Fruit fly (Drosophila melanogaster) whole organism, embryonic: ENCODE measurements around the gene Kah.

Experiments
- Awh ChIP-seq: fragments of 200-800 bp; sonication (Bioruptor generic); IDR thresholded peaks from 2 replicates; pipeline ENCODE4, ENCODE4 v1.3.6; 2022; ENCODE audit warnings: missing biosample characterization, missing genetic modification characterization
- BEAF-32 ChIP-seq: fragments of 200-800 bp; sonication (Bioruptor generic); optimal IDR thresholded peaks from 3 replicates; lab custom pipeline; 2017; ENCODE audit warnings: missing biosample characterization, missing genetic modification characterization, mild to moderate bottlenecking, moderate library complexity, missing genetic modification reagents
- Bgb ChIP-seq: fragments of 200-800 bp; sonication (Bioruptor generic); IDR thresholded peaks from 2 replicates; pipeline ENCODE4 v1.3.6; 2022; ENCODE audit warnings: missing biosample characterization, missing genetic modification characterization; ENCODE audit not compliant: partially characterized antibody
- CG10543 ChIP-seq: fragments of 200-800 bp; sonication (Bioruptor generic); optimal IDR thresholded peaks from 3 replicates; lab custom pipeline; 2017; ENCODE audit warnings: missing biosample characterization, mild to moderate bottlenecking, missing genetic modification characterization, moderate library complexity
- CG1233 ChIP-seq: fragments of 200-800 bp; sonication (Bioruptor generic); optimal IDR thresholded peaks from 4 replicates; lab custom pipeline; 2018; ENCODE audit warnings: missing biosample characterization, mild to moderate bottlenecking, missing genetic modification characterization
- CG13123 ChIP-seq: fragments of 200-800 bp; sonication (Bioruptor generic); optimal IDR thresholded peaks from 2 replicates; lab custom pipeline; 2016; ENCODE audit warnings: missing biosample characterization, missing genetic modification characterization
- CG14860 ChIP-seq: fragments of 200-800 bp; sonication (Bioruptor generic); IDR thresholded peaks from 3 replicates; pipeline ENCODE4 v1.3.6; 2022; ENCODE audit warnings: missing biosample characterization, missing genetic modification characterization; ENCODE audit not compliant: partially characterized antibody
- CG15073 ChIP-seq: fragments of 200-800 bp; sonication (Bioruptor generic); optimal IDR thresholded peaks from 2 replicates; lab custom pipeline; 2016; ENCODE audit warnings: missing biosample characterization, missing genetic modification characterization
- CG15514 ChIP-seq: fragments of 200-800 bp; sonication (Bioruptor generic); optimal IDR thresholded peaks from 3 replicates; lab custom pipeline; 2017; ENCODE audit warnings: missing biosample characterization, missing genetic modification characterization, mild to moderate bottlenecking, moderate library complexity, missing genetic modification reagents
- CG1792 ChIP-seq: fragments of 200-800 bp; sonication (Bioruptor generic); optimal IDR thresholded peaks from 2 replicates; lab custom pipeline; 2016; ENCODE audit warnings: missing biosample characterization, missing genetic modification characterization
- CG3281 ChIP-seq: fragments of 200-800 bp; sonication (Bioruptor generic); optimal IDR thresholded peaks from 3 replicates; lab custom pipeline; 2017; ENCODE audit warnings: missing biosample characterization, mild to moderate bottlenecking, missing genetic modification characterization
- CG34376 ChIP-seq: fragments of 200-800 bp; sonication (Bioruptor generic); optimal IDR thresholded peaks from 2 replicates; lab custom pipeline; 2018; ENCODE audit warnings: missing biosample characterization, mild to moderate bottlenecking, missing genetic modification characterization
- CG34422 ChIP-seq: fragments of 200-800 bp; sonication (Bioruptor generic); IDR thresholded peaks from 3 replicates; pipeline ENCODE4 v1.3.6; 2022; ENCODE audit warnings: missing biosample characterization, missing genetic modification characterization
- CG43689 ChIP-seq: fragments of 200-800 bp; sonication (Bioruptor generic); IDR thresholded peaks from 2 replicates; pipeline ENCODE4 v1.3.6; 2022; ENCODE audit warnings: missing biosample characterization, missing genetic modification characterization
- CG4707 ChIP-seq: fragments of 200-800 bp; sonication (Bioruptor generic); optimal IDR thresholded peaks from 2 replicates; lab custom pipeline; 2018; ENCODE audit warnings: missing biosample characterization, mild to moderate bottlenecking, missing genetic modification characterization, moderate library complexity
- CG6654 ChIP-seq: fragments of 200-800 bp; sonication (Bioruptor generic); optimal IDR thresholded peaks from 2 replicates; lab custom pipeline; 2017; ENCODE audit warnings: missing biosample characterization, mild to moderate bottlenecking, missing genetic modification characterization
- CG6765 ChIP-seq: fragments of 200-800 bp; sonication (Bioruptor generic); optimal IDR thresholded peaks from 3 replicates; lab custom pipeline; 2017; ENCODE audit warnings: missing biosample characterization, mild to moderate bottlenecking, missing genetic modification characterization
- CG6791 ChIP-seq: fragments of 200-800 bp; sonication (Bioruptor generic); IDR thresholded peaks from 3 replicates; pipeline ENCODE4 v1.3.6; 2022; ENCODE audit warnings: missing biosample characterization, missing genetic modification characterization; ENCODE audit not compliant: partially characterized antibody
- CG7987 ChIP-seq: fragments of 200-800 bp; sonication (Bioruptor generic); optimal IDR thresholded peaks from 2 replicates; lab custom pipeline; 2018; ENCODE audit warnings: missing biosample characterization, mild to moderate bottlenecking, missing genetic modification characterization, moderate library complexity
- Dip3 ChIP-seq: fragments of 200-800 bp; sonication (Bioruptor generic); optimal IDR thresholded peaks from 3 replicates; lab custom pipeline; 2016; ENCODE audit warnings: missing biosample characterization, missing genetic modification characterization
- E2f2 ChIP-seq: fragments of 200-800 bp; sonication (Bioruptor generic); IDR thresholded peaks from 2 replicates; pipeline ENCODE4 v1.3.6; 2022; ENCODE audit warnings: missing biosample characterization, missing genetic modification characterization
- Ets65A ChIP-seq: fragments of 200-800 bp; sonication (Bioruptor generic); peaks from one replicate; lab custom pipeline; 2016; ENCODE audit warnings: missing biosample characterization, missing genetic modification characterization
- Gsc ChIP-seq: fragments of 200-800 bp; sonication (Bioruptor generic); IDR thresholded peaks from 2 replicates; pipeline ENCODE4 v1.3.6; 2022; ENCODE audit warnings: missing biosample characterization, missing genetic modification characterization
- H2.0 ChIP-seq: fragments of 200-800 bp; sonication (Bioruptor generic); IDR thresholded peaks from 2 replicates; pipeline ENCODE4 v1.3.6; 2022; ENCODE audit warnings: missing biosample characterization, missing genetic modification characterization
- Hsf ChIP-seq: fragments of 200-800 bp; sonication (Bioruptor generic); optimal IDR thresholded peaks from 3 replicates; lab custom pipeline; 2016; ENCODE audit warnings: missing biosample characterization, missing genetic modification characterization
- NK7.1 ChIP-seq: fragments of 200-800 bp; sonication (Bioruptor generic); optimal IDR thresholded peaks from 3 replicates; lab custom pipeline; 2016; ENCODE audit warnings: missing biosample characterization, missing genetic modification characterization
- Nf-YA ChIP-seq: fragments of 200-800 bp; sonication (Bioruptor generic); IDR thresholded peaks from 2 replicates; pipeline ENCODE4 v1.3.6; 2022; ENCODE audit warnings: missing biosample characterization, missing genetic modification characterization
- Oaz ChIP-seq: fragments of 200-800 bp; sonication (Bioruptor generic); IDR thresholded peaks from 2 replicates; pipeline ENCODE4 v1.3.6; 2022; ENCODE audit warnings: missing biosample characterization, missing genetic modification characterization
- Oli ChIP-seq: fragments of 200-800 bp; sonication (Bioruptor generic); optimal IDR thresholded peaks from 2 replicates; lab custom pipeline; 2018; ENCODE audit warnings: missing biosample characterization, mild to moderate bottlenecking, missing genetic modification characterization, moderate library complexity
- PHDP ChIP-seq: fragments of 200-800 bp; sonication (Bioruptor generic); optimal IDR thresholded peaks from 3 replicates; lab custom pipeline; 2018; ENCODE audit warnings: missing biosample characterization, mild to moderate bottlenecking, missing genetic modification characterization, moderate library complexity
- Pdp1 ChIP-seq, 2 experiments: fragments of 200-800 bp; sonication (Bioruptor generic); optimal IDR thresholded peaks; 3 replicates each; lab custom pipeline; 2016; ENCODE audit warnings: missing biosample characterization in 2 of 2, missing genetic modification characterization in 2 of 2, mild to moderate bottlenecking in 1 of 2, moderate library complexity in 1 of 2
- Taf1 ChIP-seq: fragments of 200-800 bp; sonication (Bioruptor generic); IDR thresholded peaks from 2 replicates; pipeline ENCODE4 v1.3.6; 2022; ENCODE audit warnings: missing biosample characterization, missing genetic modification characterization
- az2 ChIP-seq: fragments of 200-800 bp; sonication (Bioruptor generic); optimal IDR thresholded peaks from 3 replicates; lab custom pipeline; 2016; ENCODE audit warnings: missing biosample characterization, missing genetic modification characterization
- chn ChIP-seq: fragments of 200-800 bp; sonication (Bioruptor generic); optimal IDR thresholded peaks from 2 replicates; lab custom pipeline; 2016; ENCODE audit warnings: missing biosample characterization, missing genetic modification characterization
- dan ChIP-seq: fragments of 200-800 bp; sonication (Bioruptor generic); IDR thresholded peaks from 2 replicates; pipeline ENCODE4 v1.3.6; 2022; ENCODE audit warnings: missing biosample characterization, missing genetic modification characterization
- emc ChIP-seq: fragments of 200-800 bp; sonication (Bioruptor generic); optimal IDR thresholded peaks from 2 replicates; lab custom pipeline; 2016; ENCODE audit warnings: missing biosample characterization, missing genetic modification characterization
- esg ChIP-seq: fragments of 200-800 bp; sonication (Bioruptor generic); conservative IDR thresholded peaks from 2 replicates; pipeline ENCODE4 v1.3.6; 2022; ENCODE audit warnings: missing biosample characterization, missing genetic modification characterization
- eyg ChIP-seq: fragments of 200-800 bp; sonication (Bioruptor generic); optimal IDR thresholded peaks from 3 replicates; lab custom pipeline; 2016; ENCODE audit warnings: missing biosample characterization, missing genetic modification characterization
- fru ChIP-seq: fragments of >200 bp; optimal IDR thresholded peaks from 2 replicates; lab custom pipeline; 2017
- ftz-f1 ChIP-seq: fragments of 200-800 bp; sonication (Bioruptor generic); optimal IDR thresholded peaks from 2 replicates; lab custom pipeline; 2016; ENCODE audit warnings: missing biosample characterization, missing genetic modification characterization
- gsb ChIP-seq: fragments of 200-800 bp; sonication (Bioruptor generic); IDR thresholded peaks from 2 replicates; pipeline ENCODE4 v1.3.6; 2022; ENCODE audit warnings: missing biosample characterization, missing genetic modification characterization
- gsb-n ChIP-seq: fragments of 200-800 bp; sonication (Bioruptor generic); optimal IDR thresholded peaks from 3 replicates; lab custom pipeline; 2018; ENCODE audit warnings: missing biosample characterization, mild to moderate bottlenecking, missing genetic modification characterization
- hkb ChIP-seq, 2 experiments: fragments of 200-800 bp in 1 of 2; fragments of >200 bp in 1 of 2; sonication (Bioruptor generic) in 1 of 2; IDR thresholded peaks in 1 of 2; optimal IDR thresholded peaks in 1 of 2; 2 replicates each; pipeline versions ENCODE4 v1.3.6 to Lab custom; 2017 to 2022; ENCODE audit warnings: missing biosample characterization in 1 of 2, missing genetic modification characterization in 1 of 2
- insv ChIP-seq, 2 experiments: fragments of 200-800 bp; sonication (Bioruptor generic); optimal IDR thresholded peaks; 3 replicates each; lab custom pipeline; 2016 to 2018; ENCODE audit warnings: missing biosample characterization in 2 of 2, missing genetic modification characterization in 2 of 2
- odd ChIP-seq: fragments of 200-800 bp; sonication (Bioruptor generic); optimal IDR thresholded peaks from 2 replicates; lab custom pipeline; 2017; ENCODE audit warnings: missing biosample characterization, mild to moderate bottlenecking, missing genetic modification characterization
- pros ChIP-seq: fragments of 200-800 bp; sonication (Bioruptor generic); optimal IDR thresholded peaks from 3 replicates; lab custom pipeline; 2019; ENCODE audit warnings: missing biosample characterization, mild to moderate bottlenecking, missing genetic modification characterization, moderate library complexity
- ssp ChIP-seq: fragments of 200-800 bp; sonication (Bioruptor generic); IDR thresholded peaks from 2 replicates; pipeline ENCODE4 v1.3.6; 2022; ENCODE audit warnings: missing biosample characterization, missing genetic modification characterization
- stwl ChIP-seq: fragments of 200-800 bp; sonication (Bioruptor generic); optimal IDR thresholded peaks from 3 replicates; lab custom pipeline; 2018; ENCODE audit warnings: missing biosample characterization, mild to moderate bottlenecking, missing genetic modification characterization, moderate library complexity
- tna ChIP-seq: fragments of 200-800 bp; sonication (Bioruptor generic); IDR thresholded peaks from 2 replicates; pipeline ENCODE4 v1.3.6; 2022; ENCODE audit warnings: missing biosample characterization, missing genetic modification characterization; ENCODE audit not compliant: partially characterized antibody

Gene Kah

DNA sequence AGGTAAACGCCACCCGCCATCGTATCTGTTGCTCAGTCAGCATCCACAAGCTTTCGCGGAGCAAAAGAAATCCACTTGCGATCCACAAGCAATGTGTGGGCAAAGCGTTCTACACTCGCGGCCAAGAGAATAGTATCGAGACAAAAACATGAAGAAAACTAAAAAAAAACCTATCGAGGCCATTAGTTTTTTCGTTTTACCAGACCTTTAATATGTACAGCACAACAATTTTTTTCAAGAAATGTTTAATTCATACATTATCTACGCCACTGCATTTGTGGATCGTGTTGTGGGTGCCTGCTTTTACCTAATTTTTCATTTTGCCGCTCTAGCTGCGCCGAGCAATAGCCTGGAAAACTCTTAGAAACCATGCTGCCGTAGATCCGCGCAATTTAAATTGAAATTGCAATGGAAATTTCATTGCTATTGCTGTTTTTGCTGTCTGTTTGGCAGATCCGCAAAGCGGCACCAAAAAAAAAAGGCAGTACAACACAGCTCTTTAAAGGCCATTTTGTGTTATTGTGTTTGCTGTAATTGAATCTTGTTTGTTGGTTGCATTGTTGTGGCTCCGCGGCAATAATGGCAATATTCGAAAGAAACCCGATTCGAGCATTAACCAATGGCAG, 26.0 kb downstream of the Kah start (continued):
- TF ChIP-seq CG1792 (GFP tag; lab: Kevin White, UChicago) (peak; percentile 12), gsb (GFP tag; lab: Robert Waterston, UW) (peak; percentile 49; the same call in 1 of the 2 replicates), Nf-YA (GFP tag; lab: Robert Waterston, UW) (0 out of 2 replicates have a peak, but pooled peaks have one; percentile 45), Awh (peak; percentile 57; the same call in 1 of the 2 replicates), eyg (GFP tag; lab: Kevin White, UChicago) (no peak), NK7.1 (GFP tag; lab: Kevin White, UChicago) (peak; percentile 50), Ets65A (GFP tag; lab: Kevin White, UChicago) (peak; percentile 93), emc (peak; percentile 15), Dip3 (GFP tag; lab: Kevin White, UChicago) (no peak), odd (GFP tag; lab: Kevin White, UChicago) (peak; percentile 38), stwl (tag; lab: Kevin White, UChicago) (no peak), CG6765 (no peak), pros (no peak), BEAF-32 (GFP tag; lab: Kevin White, UChicago) (no peak), esg (GFP tag; lab: Robert Waterston, UW) (peak; percentile 51), insv (GFP tag; optimal IDR thresholded peaks at IDR 0.05; lab: Kevin White, UChicago) (no peak), E2f2 (peak; percentile 46; the same call in 1 of the 2 replicates), Oaz (GFP tag; lab: Robert Waterston, UW) (no peak), CG14860 (GFP tag; lab: Robert Waterston, UW) (no peak), CG6654 (GFP tag; lab: Kevin White, UChicago) (no peak), Oli (tag; lab: Kevin White, UChicago) (peak; percentile 62), hkb (optimal IDR thresholded peaks at IDR 0.05; lab: Kevin White, UChicago) (no peak), hkb (GFP tag; IDR thresholded peaks at IDR 0.05; lab: Robert Waterston, UW) (peak; percentile 90), Pdp1 (GFP tag; optimal IDR thresholded peaks at IDR 0.05; lab: Kevin White, UChicago) (peak; percentile 17 to 55), CG4707 (GFP tag; lab: Kevin White, UChicago) (peak; percentile 22), Gsc (GFP tag; lab: Robert Waterston, UW) (0 out of 2 replicates have a peak, but pooled peaks have one; percentile 13), ftz-f1 (GFP tag; lab: Kevin White, UChicago) (no peak), CG6791 (no peak), CG43689 (GFP tag; lab: Robert Waterston, UW) (no peak), H2.0 (GFP tag; lab: Robert Waterston, UW) (peak; percentile 60), gsb-n (tag; lab: Kevin White, UChicago) (peak; percentile 39), CG15073 (no peak), CG34422 (peak; percentile 68; the same call in 2 of the 3 replicates), chn (GFP tag; lab: Kevin White, UChicago) (peak; percentile 12), CG34376 (GFP tag; lab: Kevin White, UChicago) (no peak), CG13123 (GFP tag; lab: Kevin White, UChicago) (no peak), Taf1 (0 out of 2 replicates have a peak, but pooled peaks have one; percentile 26), CG1233 (GFP tag; lab: Kevin White, UChicago) (peak; percentile 61), CG10543 (no peak), CG3281 (GFP tag; lab: Kevin White, UChicago) (peak; percentile 61), PHDP (tag; lab: Kevin White, UChicago) (peak; percentile 77), dan (0 out of 2 replicates have a peak, but pooled peaks have one; percentile 21), az2 (GFP tag; lab: Kevin White, UChicago) (peak; percentile 33), fru (no peak), CG15514 (peak; percentile 23), CG7987 (no peak), ssp (GFP tag; lab: Robert Waterston, UW) (peak; percentile 33; the same call in 1 of the 2 replicates), Hsf (peak; percentile 51), tna (no peak), Bgb (no peak)
